Fruit fly (Drosophila melanogaster) whole organism, wandering third instar larva: ENCODE measurements around the gene CG13721.

ENCODE experiments used
- HLH106 ChIP-seq: fragments of 200-800 bp; optimal IDR thresholded peaks from 3 replicates; lab custom pipeline; 2019; ENCODE audit warnings: missing biosample characterization, mild to moderate bottlenecking, missing genetic modification characterization, moderate library complexity
- Hnf4 ChIP-seq: fragments of 200-800 bp; sonication (Bioruptor generic); optimal IDR thresholded peaks from 2 replicates; lab custom pipeline; 2016; ENCODE audit warnings: missing biosample characterization, mild to moderate bottlenecking, missing genetic modification characterization
- Hr78 ChIP-seq: fragments of >200 bp; optimal IDR thresholded peaks from 2 replicates; lab custom pipeline; 2017; ENCODE audit warnings: missing biosample characterization, missing genetic modification characterization
- OdsH ChIP-seq: fragments of 200-800 bp; sonication (Bioruptor generic); optimal IDR thresholded peaks from 2 replicates; lab custom pipeline; 2016; ENCODE audit warnings: missing biosample characterization, mild to moderate bottlenecking, missing genetic modification characterization
- Rel ChIP-seq, 2 experiments: fragments of 200-800 bp; sonication (Bioruptor generic) in 1 of 2; optimal IDR thresholded peaks; 2 replicates in 1 of 2; 3 replicates in 1 of 2; lab custom pipeline; 2016 to 2019; ENCODE audit warnings: mild to moderate bottlenecking in 2 of 2, missing biosample characterization in 2 of 2, missing genetic modification characterization in 2 of 2, moderate library complexity in 1 of 2
- Vsx2 ChIP-seq: fragments of 200-300, 225-300 bp; sonication (Bioruptor generic); optimal IDR thresholded peaks from 2 replicates; lab custom pipeline; 2018; ENCODE audit warnings: missing biosample characterization, missing genetic modification characterization; ENCODE audit not compliant: partially characterized antibody
- dsf ChIP-seq: sonication (Bioruptor generic); optimal IDR thresholded peaks from 2 replicates; lab custom pipeline; 2016; ENCODE audit warnings: missing biosample characterization, missing genetic modification characterization, borderline replicate concordance
- lola ChIP-seq: fragments of >200 bp; optimal IDR thresholded peaks from 2 replicates; lab custom pipeline; 2017; ENCODE audit warnings: missing biosample characterization, missing genetic modification characterization
- pan ChIP-seq: fragments of >200 bp; optimal IDR thresholded peaks from 2 replicates; lab custom pipeline; 2017
- psq ChIP-seq: fragments of 200-800 bp; sonication (Bioruptor generic); optimal IDR thresholded peaks from 3 replicates; lab custom pipeline; 2017; ENCODE audit warnings: missing biosample characterization, mild to moderate bottlenecking, missing genetic modification characterization, moderate library complexity
- rgr ChIP-seq: fragments of 200-800 bp; sonication (Bioruptor generic); optimal IDR thresholded peaks from 3 replicates; lab custom pipeline; 2016; ENCODE audit warnings: missing biosample characterization, mild to moderate bottlenecking, missing genetic modification characterization
- sage ChIP-seq: fragments of 200-800 bp; sonication (Bioruptor generic); optimal IDR thresholded peaks from 2 replicates; lab custom pipeline; 2016; ENCODE audit warnings: missing biosample characterization, mild to moderate bottlenecking, missing genetic modification characterization
- usp ChIP-seq: fragments of >200 bp; optimal IDR thresholded peaks from 2 replicates; lab custom pipeline; 2017; ENCODE audit warnings: missing biosample characterization, missing genetic modification characterization

DNA sequence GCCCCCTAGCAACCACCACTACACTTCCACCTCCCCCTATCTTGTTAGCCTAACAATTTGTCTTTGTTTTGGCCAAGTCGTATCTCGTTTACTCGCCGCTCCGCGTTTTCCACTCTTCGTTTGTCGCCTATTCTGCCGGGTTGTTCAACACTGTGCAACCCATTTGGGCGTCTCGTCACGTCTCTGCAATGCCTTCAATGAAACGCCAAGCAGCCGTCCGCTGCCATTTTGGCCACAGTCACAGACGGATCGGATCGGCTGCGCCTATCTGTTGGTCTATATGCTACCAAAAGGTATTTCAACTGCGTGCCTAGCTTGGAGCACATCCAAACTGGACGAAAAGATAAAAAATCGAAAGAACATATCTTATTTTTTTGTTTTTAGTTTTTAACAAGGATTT, 18.8 kb upstream of the CG13721 start:
- no peak for TF ChIP-seq sage (GFP tag; lab: Kevin White, UChicago)
- TF ChIP-seq OdsH (GFP tag; lab: Kevin White, UChicago) = no peak
- no peak for TF ChIP-seq psq (GFP tag; lab: Kevin White, UChicago)
- TF ChIP-seq Hr78 (GFP tag; lab: Kevin White, UChicago) = no peak
- no peak for TF ChIP-seq rgr (GFP tag; lab: Kevin White, UChicago)
- TF ChIP-seq Hnf4 (GFP tag; lab: Kevin White, UChicago) = no peak
- no peak for TF ChIP-seq usp (GFP tag; lab: Kevin White, UChicago)
- no peak for TF ChIP-seq pan
- TF ChIP-seq HLH106 = no peak
- no peak for TF ChIP-seq Rel (GFP tag; optimal IDR thresholded peaks at IDR 0.05; lab: Kevin White, UChicago)
- no peak for TF ChIP-seq Rel (tag; optimal IDR thresholded peaks at IDR 0.05; lab: Kevin White, UChicago)
- TF ChIP-seq Vsx2 (GFP tag; lab: Kevin White, UChicago) = no peak
- TF ChIP-seq lola = no peak
- no peak for TF ChIP-seq dsf
